Fruit fly (Drosophila melanogaster): ENCODE results near the gene CG3726.

- TF ChIP-seq Gug (GFP tag; IDR thresholded peaks at IDR 0.05) (no peak), OdsH (GFP tag; optimal IDR thresholded peaks at IDR 0.05) (no peak), esn (GFP tag; optimal IDR thresholded peaks at IDR 0.05) (peak; percentile 31), Hr39 (GFP tag; optimal IDR thresholded peaks at IDR 0.05) (peak; percentile 45), CG15336 (GFP tag; IDR thresholded peaks at IDR 0.05) (no peak), eg (GFP tag; IDR thresholded peaks at IDR 0.05) (no peak), Sox102F (GFP tag; optimal IDR thresholded peaks at IDR 0.05) (peak; percentile 9), Smox (GFP tag; optimal IDR thresholded peaks at IDR 0.05) (no peak), CG6163 (GFP tag; IDR thresholded peaks at IDR 0.05) (no peak), CG3919 (GFP tag; optimal IDR thresholded peaks at IDR 0.05) (no peak), CG16779 (tag; optimal IDR thresholded peaks at IDR 0.05) (no peak)
Measured at dm6 chrX:5883394-5883793, 33.5 kb upstream of the CG3726 start.

All from whole organism, prepupa.